Worm (Caenorhabditis elegans) whole organism, L1 larva: Measurements from ENCODE around the gene fbxb-71.

Experiments
- alr-1 ChIP-seq: fragments of 200-800 bp; sonication (Bioruptor generic); optimal IDR thresholded peaks from 2 replicates; lab custom pipeline; 2018; ENCODE audit warnings: borderline replicate concordance, mild to moderate bottlenecking, missing genetic modification characterization, missing compliant biosample characterization
- ceh-63 ChIP-seq: fragments of 200-800 bp; sonication (Bioruptor generic); optimal IDR thresholded peaks from 2 replicates; lab custom pipeline; 2018; ENCODE audit warnings: mild to moderate bottlenecking, missing genetic modification characterization, missing compliant biosample characterization
- ceh-8 ChIP-seq: fragments of 200-800 bp; sonication (Bioruptor generic); optimal IDR thresholded peaks from 2 replicates; lab custom pipeline; 2018; ENCODE audit warnings: mild to moderate bottlenecking, missing genetic modification characterization, moderate library complexity, missing compliant biosample characterization
- ceh-88 ChIP-seq: fragments of 200-800 bp; sonication (Bioruptor generic); IDR thresholded peaks from 2 replicates; pipeline ENCODE4 v1.3.6; 2022; ENCODE audit warnings: missing genetic modification characterization, missing compliant biosample characterization
- ces-1 ChIP-seq: fragments of 150-350 bp; optimal IDR thresholded peaks from 2 replicates; lab custom pipeline; 2014; ENCODE audit warnings: missing biosample characterization, missing genetic modification reagents, missing genetic modification characterization
- dpl-1 ChIP-seq, 3 experiments: fragments of 150-350 bp in 2 of 3; sonication (generic microtip) in 1 of 3; optimal IDR thresholded peaks; 2 replicates each; lab custom pipeline; 2014 to 2017; ENCODE audit warnings: missing biosample characterization in 3 of 3, missing genetic modification characterization in 3 of 3, missing genetic modification reagents in 3 of 3
- dsc-1 ChIP-seq: sonication (generic microtip); optimal IDR thresholded peaks from 2 replicates; lab custom pipeline; 2016; ENCODE audit warnings: mild to moderate bottlenecking, missing genetic modification characterization, missing compliant biosample characterization
- efl-1 ChIP-seq, 4 experiments: fragments of 150-350 bp; optimal IDR thresholded peaks in 3 of 4; peaks in 1 of 4; 1 replicate in 1 of 4; 2 replicates in 3 of 4; lab custom pipeline; 2014; ENCODE audit warnings: missing biosample characterization in 2 of 4, missing genetic modification characterization in 2 of 4, missing genetic modification reagents in 2 of 4
- efl-3 ChIP-seq: fragments of 200-800 bp; sonication (Bioruptor generic); optimal IDR thresholded peaks from 2 replicates; lab custom pipeline; 2018; ENCODE audit warnings: mild to moderate bottlenecking, missing genetic modification characterization, missing compliant biosample characterization
- egl-13 ChIP-seq: sonication (generic microtip); optimal IDR thresholded peaks from 2 replicates; lab custom pipeline; 2016; ENCODE audit warnings: missing genotype, missing genetic modification reagents, missing genetic modification characterization, missing compliant biosample characterization
- elt-2 ChIP-seq: sonication (generic microtip); optimal IDR thresholded peaks from 2 replicates; lab custom pipeline; 2016; ENCODE audit warnings: missing genetic modification characterization, mild to moderate bottlenecking, inconsistent platforms, missing compliant biosample characterization, missing genetic modification reagents
- elt-3 ChIP-seq, 6 experiments: fragments of 150-350 bp in 1 of 6; sonication (generic microtip); optimal IDR thresholded peaks; 2 replicates each; lab custom pipeline; 2017 to 2018; ENCODE audit warnings: missing biosample characterization in 6 of 6, missing genetic modification characterization in 6 of 6, inconsistent platforms in 1 of 6
- fkh-8 ChIP-seq: sonication (generic microtip); optimal IDR thresholded peaks from 2 replicates; lab custom pipeline; 2016; ENCODE audit warnings: mild to moderate bottlenecking, missing genetic modification characterization, missing compliant biosample characterization
- grh-1 ChIP-seq: fragments of 200-800 bp; sonication (Bioruptor generic); IDR thresholded peaks from 2 replicates; pipeline ENCODE4 v1.3.6; 2022; ENCODE audit warnings: missing genetic modification reagents, missing genetic modification characterization, missing compliant biosample characterization
- hlh-4 ChIP-seq: sonication (generic microtip); optimal IDR thresholded peaks from 2 replicates; lab custom pipeline; 2016; ENCODE audit warnings: mild to moderate bottlenecking, missing genetic modification characterization, missing compliant biosample characterization
- irx-1 ChIP-seq: sonication (generic microtip); optimal IDR thresholded peaks from 2 replicates; lab custom pipeline; 2016; ENCODE audit warnings: missing genetic modification characterization, missing compliant biosample characterization
- lin-13 ChIP-seq: fragments of 150-350 bp; optimal IDR thresholded peaks from 2 replicates; lab custom pipeline; 2014; ENCODE audit warnings: missing biosample characterization, missing genetic modification reagents, missing genetic modification characterization
- lin-14 ChIP-seq: fragments of 200-800 bp; sonication (Bioruptor generic); optimal IDR thresholded peaks from 2 replicates; lab custom pipeline; 2018; ENCODE audit warnings: mild to moderate bottlenecking, missing genetic modification characterization, moderate library complexity, missing compliant biosample characterization
- lin-15B ChIP-seq: fragments of 150-350 bp; sonication (generic microtip); optimal IDR thresholded peaks from 3 replicates; lab custom pipeline; 2014; ENCODE audit warnings: missing biosample characterization, missing genetic modification characterization
- lin-35 ChIP-seq, 2 experiments: fragments of 150-350 bp; optimal IDR thresholded peaks; 2 replicates each; lab custom pipeline; 2014; ENCODE audit warnings: missing biosample characterization in 2 of 2, missing genetic modification characterization in 2 of 2, missing genetic modification reagents in 2 of 2
- lin-39 ChIP-seq: fragments of 150-350 bp; optimal IDR thresholded peaks from 2 replicates; lab custom pipeline; 2014; ENCODE audit warnings: missing biosample characterization, missing genetic modification reagents, missing genetic modification characterization
- lir-3 ChIP-seq: sonication (generic microtip); optimal IDR thresholded peaks from 2 replicates; lab custom pipeline; 2016; ENCODE audit warnings: mild to moderate bottlenecking, missing genetic modification characterization, moderate library complexity, missing compliant biosample characterization; ENCODE audit not compliant: poor library complexity
- lsy-2 ChIP-seq, 2 experiments: fragments of 150-350 bp; optimal IDR thresholded peaks; 2 replicates each; lab custom pipeline; 2014; ENCODE audit warnings: missing biosample characterization in 2 of 2, missing genetic modification characterization in 2 of 2
- mdl-1 ChIP-seq, 2 experiments: fragments of 150-350 bp; optimal IDR thresholded peaks; 2 replicates each; lab custom pipeline; 2014 to 2017; ENCODE audit warnings: missing biosample characterization in 2 of 2, missing genetic modification characterization in 2 of 2, inconsistent platforms in 1 of 2
- mef-2 ChIP-seq: fragments of 150-350 bp; optimal IDR thresholded peaks from 2 replicates; lab custom pipeline; 2014; ENCODE audit warnings: missing biosample characterization, missing genetic modification characterization
- mep-1 ChIP-seq: fragments of 150-350 bp; optimal IDR thresholded peaks from 2 replicates; lab custom pipeline; 2014; ENCODE audit warnings: missing biosample characterization, missing genetic modification characterization
- nhr-11 ChIP-seq: fragments of 150-350 bp; optimal IDR thresholded peaks from 2 replicates; lab custom pipeline; 2014; ENCODE audit warnings: missing biosample characterization, missing genetic modification characterization
- nhr-12 ChIP-seq: sonication (generic microtip); optimal IDR thresholded peaks from 2 replicates; lab custom pipeline; 2017; ENCODE audit warnings: missing biosample characterization, missing genetic modification characterization
- nhr-19 ChIP-seq: fragments of 200-800 bp; sonication (Bioruptor generic); conservative IDR thresholded peaks from 2 replicates; pipeline ENCODE4 v1.3.6; 2022; ENCODE audit warnings: missing genetic modification characterization, missing compliant biosample characterization
- nhr-20 ChIP-seq: sonication (generic microtip); optimal IDR thresholded peaks from 2 replicates; lab custom pipeline; 2016; ENCODE audit warnings: mild to moderate bottlenecking, missing genetic modification characterization, missing compliant biosample characterization
- nhr-237 ChIP-seq: fragments of 150-350 bp; optimal IDR thresholded peaks from 2 replicates; lab custom pipeline; 2014; ENCODE audit warnings: missing biosample characterization, missing genetic modification characterization
- nhr-71 ChIP-seq: sonication (generic microtip); optimal IDR thresholded peaks from 2 replicates; lab custom pipeline; 2016; ENCODE audit warnings: mild to moderate bottlenecking, missing genetic modification characterization, moderate library complexity, missing compliant biosample characterization
- nhr-77 ChIP-seq: fragments of 150-350 bp; optimal IDR thresholded peaks from 2 replicates; lab custom pipeline; 2014; ENCODE audit warnings: missing biosample characterization, missing genetic modification characterization
- nhr-84 ChIP-seq: sonication (generic microtip); optimal IDR thresholded peaks from 2 replicates; lab custom pipeline; 2017; ENCODE audit warnings: missing biosample characterization, missing genetic modification characterization
- pag-3 ChIP-seq: sonication (generic microtip); optimal IDR thresholded peaks from 2 replicates; lab custom pipeline; 2017; ENCODE audit warnings: missing genetic modification characterization, mild to moderate bottlenecking, missing compliant biosample characterization, antibody characterized with exemption, borderline replicate concordance; ENCODE audit not compliant: insufficient read depth
- pqm-1 ChIP-seq: sonication (generic microtip); optimal IDR thresholded peaks from 3 replicates; lab custom pipeline; 2017; ENCODE audit warnings: missing biosample characterization, missing genetic modification characterization
- rnt-1 ChIP-seq: sonication (generic microtip); optimal IDR thresholded peaks from 2 replicates; lab custom pipeline; 2016; ENCODE audit warnings: mild to moderate bottlenecking, missing genetic modification characterization, moderate library complexity, missing compliant biosample characterization
- skn-1 ChIP-seq: fragments of 150-350 bp; optimal IDR thresholded peaks from 2 replicates; lab custom pipeline; 2014; ENCODE audit warnings: missing biosample characterization, missing genetic modification characterization
- snpc-4 ChIP-seq: fragments of 150-350 bp; optimal IDR thresholded peaks from 2 replicates; lab custom pipeline; 2014; ENCODE audit warnings: missing biosample characterization, missing genetic modification characterization
- snu-23 ChIP-seq: sonication (generic microtip); optimal IDR thresholded peaks from 2 replicates; lab custom pipeline; 2016; ENCODE audit warnings: missing genetic modification characterization, missing compliant biosample characterization
- sox-4 ChIP-seq: sonication (generic microtip); optimal IDR thresholded peaks from 2 replicates; lab custom pipeline; 2016; ENCODE audit warnings: missing genetic modification characterization, missing compliant biosample characterization
- sptf-1 ChIP-seq: fragments of 150-350 bp; optimal IDR thresholded peaks from 2 replicates; lab custom pipeline; 2014; ENCODE audit warnings: missing biosample characterization, missing genetic modification characterization
- swsn-7 ChIP-seq: sonication (generic microtip); optimal IDR thresholded peaks from 2 replicates; lab custom pipeline; 2016; ENCODE audit warnings: missing genetic modification characterization, missing compliant biosample characterization
- unc-130 ChIP-seq: fragments of 150-350 bp; optimal IDR thresholded peaks from 2 replicates; lab custom pipeline; 2017; ENCODE audit warnings: missing biosample characterization, missing genetic modification characterization, inconsistent platforms
- unc-30 ChIP-seq: sonication (generic microtip); optimal IDR thresholded peaks from 2 replicates; lab custom pipeline; 2017; ENCODE audit warnings: missing biosample characterization, missing genetic modification characterization
- unc-98 ChIP-seq: fragments of 200-800 bp; sonication (Bioruptor generic); IDR thresholded peaks from 2 replicates; pipeline ENCODE4 v1.3.6; 2022; ENCODE audit warnings: missing genetic modification characterization, missing compliant biosample characterization
- vab-15 ChIP-seq: sonication (generic microtip); optimal IDR thresholded peaks from 2 replicates; lab custom pipeline; 2017; ENCODE audit warnings: missing genotype, mild to moderate bottlenecking, missing genetic modification characterization, missing compliant biosample characterization
- zip-4 ChIP-seq: fragments of 200-800 bp; sonication (Bioruptor generic); optimal IDR thresholded peaks from 2 replicates; lab custom pipeline; 2018; ENCODE audit warnings: mild to moderate bottlenecking, missing genetic modification characterization, moderate library complexity, missing compliant biosample characterization
- ztf-11 ChIP-seq, 2 experiments: sonication (generic microtip); optimal IDR thresholded peaks; 2 replicates each; lab custom pipeline; 2016 to 2017; ENCODE audit warnings: missing genetic modification characterization in 2 of 2, missing biosample characterization in 1 of 2, missing compliant biosample characterization in 1 of 2
- ztf-4 ChIP-seq: fragments of 150-350 bp; optimal IDR thresholded peaks from 2 replicates; lab custom pipeline; 2014; ENCODE audit warnings: missing biosample characterization, missing genetic modification characterization

fbxb-71 gene

DNA sequence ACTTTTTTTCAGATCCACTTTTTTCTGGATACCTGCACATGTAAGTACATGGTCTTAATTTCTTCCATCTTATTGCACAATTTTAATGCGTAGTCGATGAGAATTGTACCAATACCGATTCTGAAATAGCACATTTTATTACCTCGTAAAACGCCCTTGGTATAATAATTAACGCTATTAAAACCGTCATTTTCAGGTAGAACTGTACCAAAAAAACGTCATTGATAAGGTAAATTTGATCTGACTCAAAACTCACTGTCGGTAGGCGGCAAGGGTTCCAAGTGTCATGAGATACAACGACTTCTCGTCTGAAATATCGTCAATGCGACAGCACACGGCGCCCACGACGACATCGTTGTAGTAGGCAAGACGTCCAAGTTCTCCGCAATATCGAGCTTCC lies 18.3 kb upstream of the fbxb-71 start:
- TF ChIP-seq elt-2 (tag; lab: Kevin White, UChicago) (peak; percentile 23), dpl-1 (GFP tag; optimal IDR thresholded peaks at IDR 0.05; lab: Kevin White, UChicago) (no peak)

DNA sequence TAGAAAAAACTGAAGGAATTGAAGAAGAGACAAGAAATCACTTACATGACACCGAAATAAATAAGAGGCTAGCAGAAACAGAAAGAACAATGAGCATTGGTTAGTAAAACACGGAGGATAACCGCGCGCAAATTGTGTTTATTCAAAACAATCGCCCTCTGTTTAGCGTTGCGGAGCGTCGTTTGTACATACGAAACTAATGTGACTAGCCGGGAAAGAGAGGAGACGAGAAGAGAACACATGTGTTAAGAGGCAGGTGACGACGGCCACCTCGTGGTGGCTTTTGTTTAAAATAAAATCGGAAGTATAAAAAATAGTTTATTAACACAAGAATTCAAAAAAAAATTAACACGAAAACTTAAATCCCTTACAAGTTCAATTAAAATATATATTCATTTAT lies 16.9 kb upstream of the fbxb-71 start, which contains the start of gene F40F4.7:
TSS of gene F40F4.7 (minus strand) at position 122 of the 400 bp plus-strand sequence.
- TF ChIP-seq elt-3 (tag; optimal IDR thresholded peaks at IDR 0.05; lab: Kevin White, UChicago) (peak in 2 of 6 experiments; percentile 32 to 59), irx-1 (tag; lab: Kevin White, UChicago) (peak; percentile 45), mdl-1 (tag; optimal IDR thresholded peaks at IDR 0.05; lab: Kevin White, UChicago) (peak in 1 of 2 experiments; percentile 92), lin-13 (peak; percentile 47), nhr-237 (no peak), nhr-20 (tag; lab: Kevin White, UChicago) (peak; percentile 83), efl-3 (GFP tag; lab: Kevin White, UChicago) (no peak), grh-1 (GFP tag; lab: Robert Waterston, UW) (no peak), lin-14 (GFP tag; lab: Kevin White, UChicago) (peak; percentile 93), lir-3 (tag; lab: Kevin White, UChicago) (no peak), nhr-84 (tag; lab: Kevin White, UChicago) (no peak), vab-15 (tag; lab: Kevin White, UChicago) (no peak), snu-23 (GFP tag; lab: Kevin White, UChicago) (peak; percentile 84), sox-4 (tag; lab: Kevin White, UChicago) (no peak), nhr-77 (tag; lab: Kevin White, UChicago) (no peak), lin-35 (GFP tag; optimal IDR thresholded peaks at IDR 0.05; lab: Kevin White, UChicago) (peak; percentile 43 to 82), unc-130 (tag; lab: Kevin White, UChicago) (peak; percentile 66), alr-1 (tag; lab: Kevin White, UChicago) (no peak), dpl-1 (GFP tag; optimal IDR thresholded peaks at IDR 0.05; lab: Kevin White, UChicago) (peak in 2 of 3 experiments; percentile 61 to 71), sptf-1 (tag; lab: Kevin White, UChicago) (no peak), dsc-1 (tag; lab: Kevin White, UChicago) (peak; percentile 61), pqm-1 (tag; lab: Kevin White, UChicago) (no peak), mep-1 (tag; lab: Kevin White, UChicago) (no peak), ztf-4 (tag; lab: Kevin White, UChicago) (peak; percentile 40), zip-4 (GFP tag; lab: Kevin White, UChicago) (no peak), snpc-4 (tag; lab: Kevin White, UChicago) (no peak), nhr-19 (GFP tag; lab: Robert Waterston, UW) (peak; percentile 66), nhr-71 (tag; lab: Kevin White, UChicago) (peak; percentile 86), hlh-4 (tag; lab: Kevin White, UChicago) (no peak), unc-30 (tag; lab: Kevin White, UChicago) (no peak), efl-1 (optimal IDR thresholded peaks at IDR 0.05; lab: Kevin White, UChicago) (peak in 1 of 2 experiments; percentile 36), efl-1 (GFP tag; optimal IDR thresholded peaks at IDR 0.05 in 1 of 2; lab: Kevin White, UChicago) (peak in 1 of 2 experiments; percentile 10), lsy-2 (tag; optimal IDR thresholded peaks at IDR 0.05; lab: Kevin White, UChicago) (peak in 1 of 2 experiments; percentile 73), fkh-8 (tag; lab: Kevin White, UChicago) (peak; percentile 27), swsn-7 (peak; percentile 64), nhr-11 (tag; lab: Kevin White, UChicago) (no peak), lin-15B (tag; lab: Kevin White, UChicago) (no peak), nhr-12 (tag; lab: Kevin White, UChicago) (no peak), pag-3 (tag; lab: Kevin White, UChicago) (no peak), ces-1 (GFP tag; lab: Kevin White, UChicago) (no peak), ceh-63 (GFP tag; lab: Kevin White, UChicago) (no peak), mef-2 (no peak), ztf-11 (tag; optimal IDR thresholded peaks at IDR 0.05; lab: Kevin White, UChicago) (no peak), lin-39 (tag; lab: Kevin White, UChicago) (no peak), rnt-1 (tag; lab: Kevin White, UChicago) (peak; percentile 70), unc-98 (no peak), egl-13 (tag; lab: Kevin White, UChicago) (no peak), ceh-88 (GFP tag; lab: Robert Waterston, UW) (no peak), ceh-8 (GFP tag; lab: Kevin White, UChicago) (no peak), skn-1 (peak; percentile 43)
